Worm (Caenorhabditis elegans): ENCODE results near the gene ugt-40.

ugt-40 gene

DNA sequence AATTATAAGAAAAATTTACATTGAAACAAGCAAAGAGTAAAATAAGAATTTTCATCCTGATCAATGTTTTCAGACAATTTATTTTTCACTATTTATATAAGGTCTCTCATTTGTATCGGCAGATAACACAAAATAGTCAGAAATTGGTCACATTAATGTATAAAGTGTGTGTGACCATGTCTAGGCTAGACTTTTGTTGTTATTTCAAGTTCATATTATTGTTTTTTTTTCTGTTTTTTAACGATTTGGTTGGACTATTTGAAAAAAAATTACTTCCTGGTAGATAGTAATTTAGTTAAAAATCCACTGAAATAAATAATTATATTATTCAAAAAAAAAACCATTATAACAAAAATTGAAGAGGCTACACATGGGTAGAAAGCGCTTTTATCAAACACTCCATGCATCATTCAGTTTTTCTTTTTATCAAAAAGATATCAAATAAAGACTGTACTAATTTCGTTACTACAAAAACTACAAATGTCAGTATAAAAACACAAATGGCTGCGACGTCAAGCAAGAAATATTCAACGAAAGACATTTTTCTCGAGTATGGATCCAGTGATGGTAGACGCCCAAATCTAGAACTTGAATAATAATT lies 3.6 kb upstream of the ugt-40 start, which contains the start of gene ugt-37:
ugt-37 (minus strand) TSS at position 69 of the 601 bp plus-strand sequence.
- TF ChIP-seq tbx-11 (GFP tag; IDR thresholded peaks at IDR 0.05): no peak
- TF ChIP-seq B0310.2 (tag; optimal IDR thresholded peaks at IDR 0.05): no peak
- TF ChIP-seq sea-1 (GFP tag; conservative IDR thresholded peaks at IDR 0.05): no peak
- no peak for TF ChIP-seq aly-1 (tag; optimal IDR thresholded peaks at IDR 0.05)
- no peak for TF ChIP-seq ets-7 (tag; optimal IDR thresholded peaks at IDR 0.05)
- TF ChIP-seq pes-1 (GFP tag; IDR thresholded peaks at IDR 0.05): no peak
- TF ChIP-seq F13C5.2 (tag; optimal IDR thresholded peaks at IDR 0.05): no peak
- TF ChIP-seq hmg-4 (GFP tag; optimal IDR thresholded peaks at IDR 0.05): no peak
- no peak for TF ChIP-seq ceh-13 (GFP tag; optimal IDR thresholded peaks at IDR 0.05)
- no peak for TF ChIP-seq flt-1 (GFP tag; IDR thresholded peaks at IDR 0.05)
- TF ChIP-seq ama-1 (optimal IDR thresholded peaks at IDR 0.05): no peak

DNA sequence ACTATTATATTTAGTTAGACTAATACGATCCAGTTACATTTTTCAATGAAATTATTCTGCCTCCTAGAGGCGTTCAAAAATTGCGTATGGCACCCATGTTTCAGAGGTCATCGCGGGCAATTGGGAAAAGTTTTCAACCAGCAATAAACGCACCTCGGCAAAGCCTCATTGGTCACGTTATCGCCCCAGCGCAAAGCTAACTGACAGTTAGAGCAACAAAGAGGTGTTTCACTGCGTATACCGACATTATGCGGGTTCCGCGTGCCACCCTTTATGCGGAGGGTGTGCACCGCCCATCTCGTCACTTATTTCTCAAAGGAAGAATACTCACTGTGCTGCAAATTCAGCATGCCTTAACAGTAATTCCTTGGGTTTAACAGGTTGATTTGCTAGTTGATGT lies 897 bp upstream of the ugt-40 start:
- TF ChIP-seq tbx-11 (GFP tag; IDR thresholded peaks at IDR 0.05) (0 out of 2 replicates have a peak, but pooled peaks have one; percentile 29), ets-7 (tag; optimal IDR thresholded peaks at IDR 0.05) (no peak), B0310.2 (tag; optimal IDR thresholded peaks at IDR 0.05) (no peak), sea-1 (GFP tag; conservative IDR thresholded peaks at IDR 0.05) (0 out of 2 replicates have a peak, but pooled peaks have one; percentile 37)

ce11 chrV:7140368-7140767 lies 1.4 kb downstream of the ugt-40 start:
- no peak for TF ChIP-seq ets-7 (tag; optimal IDR thresholded peaks at IDR 0.05)
- no peak for TF ChIP-seq ama-1 (optimal IDR thresholded peaks at IDR 0.05)
- no peak for TF ChIP-seq hmbx-1 (tag; optimal IDR thresholded peaks at IDR 0.05)
- TF ChIP-seq hmg-4 (GFP tag; optimal IDR thresholded peaks at IDR 0.05): no peak
- TF ChIP-seq ceh-36 (tag; optimal IDR thresholded peaks at IDR 0.05): no peak
- TF ChIP-seq sea-1 (GFP tag; conservative IDR thresholded peaks at IDR 0.05): no peak
- TF ChIP-seq F13C5.2 (tag; optimal IDR thresholded peaks at IDR 0.05): no peak
- TF ChIP-seq hnd-1 (tag; optimal IDR thresholded peaks at IDR 0.05): no peak
- no peak for TF ChIP-seq aly-1 (tag; optimal IDR thresholded peaks at IDR 0.05)
- TF ChIP-seq pes-1 (GFP tag; IDR thresholded peaks at IDR 0.05): no peak
- TF ChIP-seq ceh-13 (GFP tag; optimal IDR thresholded peaks at IDR 0.05): no peak
- TF ChIP-seq tbx-37 (GFP tag; conservative IDR thresholded peaks at IDR 0.05): no peak
- TF ChIP-seq B0310.2 (tag; optimal IDR thresholded peaks at IDR 0.05): no peak
- no peak for TF ChIP-seq tra-4 (tag; optimal IDR thresholded peaks at IDR 0.05)
- TF ChIP-seq scrt-1 (GFP tag; IDR thresholded peaks at IDR 0.05): no peak
- TF ChIP-seq flt-1 (GFP tag; IDR thresholded peaks at IDR 0.05): no peak

ce11 chrV:7138320-7138719 lies 3.4 kb downstream of the ugt-40 start, which contains the start of gene str-112:
Gene str-112 (minus strand): TSS chrV:7138420.
- TF ChIP-seq pes-1 (GFP tag; IDR thresholded peaks at IDR 0.05): no peak
- TF ChIP-seq ama-1 (optimal IDR thresholded peaks at IDR 0.05): no peak
- no peak for TF ChIP-seq ceh-36 (tag; optimal IDR thresholded peaks at IDR 0.05)
- no peak for TF ChIP-seq B0310.2 (tag; optimal IDR thresholded peaks at IDR 0.05)
- no peak for TF ChIP-seq ets-7 (tag; optimal IDR thresholded peaks at IDR 0.05)
- TF ChIP-seq scrt-1 (GFP tag; IDR thresholded peaks at IDR 0.05): no peak
- no peak for TF ChIP-seq sea-1 (GFP tag; conservative IDR thresholded peaks at IDR 0.05)
- no peak for TF ChIP-seq hmg-4 (GFP tag; optimal IDR thresholded peaks at IDR 0.05)
- TF ChIP-seq tbx-37 (GFP tag; conservative IDR thresholded peaks at IDR 0.05): no peak
- TF ChIP-seq flt-1 (GFP tag; IDR thresholded peaks at IDR 0.05): no peak
- no peak for TF ChIP-seq ceh-13 (GFP tag; optimal IDR thresholded peaks at IDR 0.05)
- TF ChIP-seq hnd-1 (tag; optimal IDR thresholded peaks at IDR 0.05): no peak

DNA sequence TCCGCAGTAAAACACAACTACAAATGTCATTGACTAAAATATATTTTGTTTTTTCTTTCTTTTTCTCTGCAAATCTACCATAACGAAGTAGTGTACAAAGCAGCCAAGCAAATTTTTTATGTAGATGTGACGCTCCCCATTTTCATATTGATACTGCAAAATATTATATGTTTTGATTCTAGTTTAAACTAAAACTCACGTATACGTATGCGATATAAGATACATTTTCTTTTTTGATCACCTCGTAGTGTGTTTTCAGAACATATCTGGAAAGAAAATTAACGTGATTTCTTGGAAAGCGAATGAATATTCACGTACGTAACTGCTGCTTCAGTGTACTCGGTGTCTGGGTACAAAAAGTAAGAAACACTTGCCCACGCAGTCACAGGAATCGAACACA lies 4.9 kb downstream of the ugt-40 start:
- TF ChIP-seq ceh-36 (tag; optimal IDR thresholded peaks at IDR 0.05): no peak
- TF ChIP-seq B0310.2 (tag; optimal IDR thresholded peaks at IDR 0.05): no peak
- TF ChIP-seq F13C5.2 (tag; optimal IDR thresholded peaks at IDR 0.05): no peak
- no peak for TF ChIP-seq tbx-37 (GFP tag; conservative IDR thresholded peaks at IDR 0.05)
- TF ChIP-seq tbx-11 (GFP tag; IDR thresholded peaks at IDR 0.05): no peak
- TF ChIP-seq aly-1 (tag; optimal IDR thresholded peaks at IDR 0.05): no peak
- TF ChIP-seq ets-7 (tag; optimal IDR thresholded peaks at IDR 0.05): no peak
- TF ChIP-seq ceh-13 (GFP tag; optimal IDR thresholded peaks at IDR 0.05): no peak
- no peak for TF ChIP-seq flt-1 (GFP tag; IDR thresholded peaks at IDR 0.05)
- TF ChIP-seq pes-1 (GFP tag; IDR thresholded peaks at IDR 0.05): no peak
- no peak for TF ChIP-seq hmbx-1 (tag; optimal IDR thresholded peaks at IDR 0.05)

ce11 chrV:7133963-7134362 lies 7.8 kb downstream of the ugt-40 start, which contains the start of gene F10D2.16:
Gene F10D2.16 (plus strand): TSS chrV:7134263.
- no peak for TF ChIP-seq hmbx-1 (tag; optimal IDR thresholded peaks at IDR 0.05)
- TF ChIP-seq tbx-37 (GFP tag; conservative IDR thresholded peaks at IDR 0.05): no peak
- no peak for TF ChIP-seq hmg-4 (GFP tag; optimal IDR thresholded peaks at IDR 0.05)
- TF ChIP-seq ama-1 (optimal IDR thresholded peaks at IDR 0.05): no peak
- TF ChIP-seq pes-1 (GFP tag; IDR thresholded peaks at IDR 0.05): no peak
- TF ChIP-seq ets-7 (tag; optimal IDR thresholded peaks at IDR 0.05): no peak
- TF ChIP-seq tra-4 (tag; optimal IDR thresholded peaks at IDR 0.05): no peak
- TF ChIP-seq hnd-1 (tag; optimal IDR thresholded peaks at IDR 0.05): no peak
- TF ChIP-seq F13C5.2 (tag; optimal IDR thresholded peaks at IDR 0.05): no peak
- TF ChIP-seq tbx-11 (GFP tag; IDR thresholded peaks at IDR 0.05): no peak
- no peak for TF ChIP-seq sea-1 (GFP tag; conservative IDR thresholded peaks at IDR 0.05)
- no peak for TF ChIP-seq ceh-13 (GFP tag; optimal IDR thresholded peaks at IDR 0.05)
- no peak for TF ChIP-seq flt-1 (GFP tag; IDR thresholded peaks at IDR 0.05)
- TF ChIP-seq ceh-36 (tag; optimal IDR thresholded peaks at IDR 0.05): no peak
- no peak for TF ChIP-seq scrt-1 (GFP tag; IDR thresholded peaks at IDR 0.05)

DNA sequence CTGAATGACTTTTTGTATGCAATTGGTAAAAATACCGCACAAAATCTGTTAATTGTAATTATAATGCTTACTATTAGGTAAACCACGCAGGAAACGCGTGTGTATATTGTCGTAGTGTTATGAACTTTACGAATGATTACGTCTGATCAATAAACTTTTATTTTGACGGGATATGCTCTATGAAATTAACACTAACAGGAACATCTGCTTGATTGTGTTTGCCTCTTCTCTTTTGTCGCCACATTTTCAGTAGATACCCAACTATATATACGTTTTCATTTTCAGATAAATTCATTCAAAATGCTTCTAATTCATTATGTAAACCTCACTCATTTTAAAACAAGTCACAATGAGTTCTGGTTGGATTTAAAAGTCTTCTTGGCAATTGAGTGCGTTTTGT lies 9.5 kb downstream of the ugt-40 start, which contains the start of gene sre-10:
sre-10 (plus strand) TSS at position 301 of the 400 bp plus-strand sequence.
- TF ChIP-seq ceh-36 (tag; optimal IDR thresholded peaks at IDR 0.05): no peak
- TF ChIP-seq pes-1 (GFP tag; IDR thresholded peaks at IDR 0.05): no peak
- TF ChIP-seq tbx-37 (GFP tag; conservative IDR thresholded peaks at IDR 0.05): no peak
- no peak for TF ChIP-seq flt-1 (GFP tag; IDR thresholded peaks at IDR 0.05)
- no peak for TF ChIP-seq ceh-13 (GFP tag; optimal IDR thresholded peaks at IDR 0.05)
- no peak for TF ChIP-seq ama-1 (optimal IDR thresholded peaks at IDR 0.05)
- TF ChIP-seq tra-4 (tag; optimal IDR thresholded peaks at IDR 0.05): no peak
- TF ChIP-seq scrt-1 (GFP tag; IDR thresholded peaks at IDR 0.05): no peak
- TF ChIP-seq hmbx-1 (tag; optimal IDR thresholded peaks at IDR 0.05): no peak
- TF ChIP-seq F13C5.2 (tag; optimal IDR thresholded peaks at IDR 0.05): no peak

Data from whole organism, early embryonic.